Fruit fly (Drosophila melanogaster) whole organism: ENCODE measurements around the gene E5.

Experiments
- CG8478 ChIP-seq: fragments of >200 bp; optimal IDR thresholded peaks from 2 replicates; lab custom pipeline; 2018; ENCODE audit warnings: inconsistent platforms
- Dll ChIP-seq: fragments of >200 bp; optimal IDR thresholded peaks from 2 replicates; lab custom pipeline; 2017
- EcR ChIP-seq, 2 experiments: fragments of >200 bp; optimal IDR thresholded peaks; 2 replicates each; lab custom pipeline; 2017; ENCODE audit warnings: missing biosample characterization in 2 of 2, missing genetic modification characterization in 2 of 2, missing genetic modification reagents in 2 of 2
- pan ChIP-seq: fragments of >200 bp; optimal IDR thresholded peaks from 2 replicates; lab custom pipeline; 2017
- psq ChIP-seq: fragments of >200 bp; optimal IDR thresholded peaks from 2 replicates; lab custom pipeline; 2017
- usp ChIP-seq: fragments of >200 bp; optimal IDR thresholded peaks from 2 replicates; lab custom pipeline; 2017; ENCODE audit warnings: missing biosample characterization, missing genetic modification characterization, mixed read lengths

DNA sequence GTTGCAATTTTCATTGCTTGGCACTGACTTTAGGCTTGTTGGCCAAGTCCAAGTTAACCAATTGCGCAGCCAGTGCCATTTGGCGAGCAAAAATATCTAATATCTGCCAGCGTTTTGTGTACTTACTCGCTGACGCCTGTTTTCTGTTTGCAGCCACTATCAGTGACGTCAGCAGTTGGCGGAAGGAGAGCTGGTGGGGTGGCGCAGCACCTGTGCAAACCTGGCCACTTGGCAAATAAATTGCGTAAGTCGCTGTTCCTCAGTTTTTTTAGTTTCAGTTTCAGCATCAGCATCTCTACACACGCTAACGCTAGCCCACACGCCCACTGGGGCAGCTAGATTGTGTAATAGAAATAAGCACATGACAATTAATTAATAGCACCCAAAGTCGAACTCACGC lies 55.7 kb downstream of the E5 start:
- no peak for TF ChIP-seq psq (lab: Kevin White, UChicago)
- TF ChIP-seq usp, result no peak
- no peak for TF ChIP-seq pan (lab: Kevin White, UChicago)
- no peak for TF ChIP-seq Dll (lab: Kevin White, UChicago)
- no peak for TF ChIP-seq CG8478 (lab: Kevin White, UChicago)
- no peak for TF ChIP-seq EcR (GFP tag; optimal IDR thresholded peaks at IDR 0.05; lab: Kevin White, UChicago)
